Worm (Caenorhabditis elegans) whole organism, mixed stage, embryonic: ENCODE results near the gene Y113G7A.13.

ENCODE experiments used
- M03D4.4 ChIP-seq: sonication (generic microtip); optimal IDR thresholded peaks from 2 replicates; lab custom pipeline; 2017; ENCODE audit warnings: mild to moderate bottlenecking, missing genetic modification characterization, missing compliant biosample characterization
- ces-1 ChIP-seq: fragments of 150-350 bp; optimal IDR thresholded peaks from 2 replicates; lab custom pipeline; 2014; ENCODE audit warnings: missing biosample characterization, missing genetic modification reagents, missing genetic modification characterization
- elt-1 ChIP-seq: sonication (generic microtip); optimal IDR thresholded peaks from 2 replicates; lab custom pipeline; 2017; ENCODE audit warnings: missing genetic modification characterization, mild to moderate bottlenecking, missing compliant biosample characterization, antibody characterized with exemption, moderate library complexity, borderline replicate concordance; ENCODE audit not compliant: insufficient read depth
- elt-3 ChIP-seq: fragments of 150-350 bp; optimal IDR thresholded peaks from 2 replicates; lab custom pipeline; 2014; ENCODE audit warnings: missing biosample characterization, missing genetic modification characterization
- lin-13 ChIP-seq: fragments of 150-350 bp; optimal IDR thresholded peaks from 2 replicates; lab custom pipeline; 2014; ENCODE audit warnings: missing biosample characterization, missing genetic modification characterization
- lsy-2 ChIP-seq: fragments of 150-350 bp; optimal IDR thresholded peaks from 2 replicates; lab custom pipeline; 2014; ENCODE audit warnings: missing biosample characterization, missing genetic modification characterization
- nhr-12 ChIP-seq: fragments of 150-350 bp; optimal IDR thresholded peaks from 2 replicates; lab custom pipeline; 2014; ENCODE audit warnings: missing biosample characterization, missing genetic modification characterization
- nhr-28 ChIP-seq: fragments of 150-350 bp; optimal IDR thresholded peaks from 2 replicates; lab custom pipeline; 2014; ENCODE audit warnings: missing biosample characterization, missing genetic modification characterization
- pha-4 ChIP-seq: fragments of 150-350 bp; optimal IDR thresholded peaks from 2 replicates; lab custom pipeline; 2018; ENCODE audit warnings: missing biosample characterization, missing genetic modification reagents, missing genetic modification characterization
- snpc-4 ChIP-seq: fragments of 150-350 bp; optimal IDR thresholded peaks from 2 replicates; lab custom pipeline; 2014; ENCODE audit warnings: missing biosample characterization, missing genetic modification characterization

- no peak for TF ChIP-seq ces-1
- TF ChIP-seq nhr-12 (tag; lab: Kevin White, UChicago), result no peak
- no peak for TF ChIP-seq lsy-2 (tag; lab: Kevin White, UChicago)
- TF ChIP-seq lin-13 (tag; lab: Kevin White, UChicago), result no peak
- no peak for TF ChIP-seq elt-3 (tag; lab: Kevin White, UChicago)
- TF ChIP-seq M03D4.4, result no peak
- no peak for TF ChIP-seq nhr-28 (tag; lab: Kevin White, UChicago)
- TF ChIP-seq snpc-4 (tag; lab: Kevin White, UChicago), result no peak
- TF ChIP-seq pha-4, result no peak
- no peak for TF ChIP-seq elt-1 (tag; lab: Kevin White, UChicago)
Measured at ce11 chrV:20124393-20124792, 23.6 kb upstream of the Y113G7A.13 start.
